Fruit fly (Drosophila melanogaster): ENCODE results near the gene CG31546.

The CG31546 gene

DNA sequence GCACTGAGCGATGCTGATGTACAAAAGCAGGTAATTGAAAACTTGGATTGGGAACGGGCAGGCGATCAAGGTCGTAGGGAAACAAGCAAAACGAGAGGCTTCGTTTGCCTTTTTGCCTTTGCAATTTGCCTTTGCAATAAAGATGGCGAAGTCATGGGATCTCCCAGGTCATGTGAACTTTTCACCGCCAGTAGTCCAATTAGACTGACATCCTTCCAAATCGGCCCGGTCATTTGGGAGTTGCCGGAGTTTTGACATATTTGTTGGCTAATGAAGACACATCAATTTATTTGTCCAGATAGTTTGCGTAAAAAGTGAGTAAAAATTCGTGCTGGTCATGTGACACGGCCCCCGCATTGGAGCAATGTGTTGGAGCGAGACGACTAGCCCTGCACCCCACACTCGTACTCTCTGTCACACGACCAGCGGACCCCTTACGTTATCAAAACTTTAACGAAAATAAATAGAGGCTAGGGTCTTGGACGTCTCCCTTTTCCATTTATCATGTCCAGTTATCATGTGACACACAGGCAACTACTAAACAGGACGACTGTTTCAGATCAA lies 43.3 kb downstream of the CG31546 start (continued):
- peak; percentile 67; the same call in 2 of the 3 replicates for TF ChIP-seq sr (GFP tag; IDR thresholded peaks at IDR 0.05)
- no peak for TF ChIP-seq pita (GFP tag; optimal IDR thresholded peaks at IDR 0.05)
- no peak for TF ChIP-seq fd3F (GFP tag; optimal IDR thresholded peaks at IDR 0.05)
- TF ChIP-seq grn (GFP tag; optimal IDR thresholded peaks at IDR 0.05), result no peak
- no peak for TF ChIP-seq Dp (GFP tag; optimal IDR thresholded peaks at IDR 0.05)
- TF ChIP-seq ftz-f1 (GFP tag; optimal IDR thresholded peaks at IDR 0.05), result peak; percentile 63
- TF ChIP-seq Hr39 (optimal IDR thresholded peaks at IDR 0.05), result no peak
- no peak for TF ChIP-seq CG4282 (GFP tag; optimal IDR thresholded peaks at IDR 0.05)
- TF ChIP-seq sd (tag; optimal IDR thresholded peaks at IDR 0.05), result no peak
- no peak for TF ChIP-seq CG43689 (GFP tag; IDR thresholded peaks at IDR 0.05)
- TF ChIP-seq CG2889 (GFP tag; IDR thresholded peaks at IDR 0.05), result no peak
- no peak for TF ChIP-seq crol (GFP tag; IDR thresholded peaks at IDR 0.05)
- peak; percentile 57 for TF ChIP-seq sug (tag; optimal IDR thresholded peaks at IDR 0.05)
- no peak for TF ChIP-seq CG11085 (GFP tag; IDR thresholded peaks at IDR 0.05)
- no peak for TF ChIP-seq Scr (GFP tag; IDR thresholded peaks at IDR 0.05; ENCODE audit: partially characterized antibody)
- TF ChIP-seq Fer1 (GFP tag; optimal IDR thresholded peaks at IDR 0.05), result no peak
- TF ChIP-seq CG3995 (GFP tag; optimal IDR thresholded peaks at IDR 0.05), result no peak
- no peak for TF ChIP-seq Gug (GFP tag; IDR thresholded peaks at IDR 0.05)
- TF ChIP-seq CG12744 (GFP tag; optimal IDR thresholded peaks at IDR 0.05), result no peak
- no peak for TF ChIP-seq Sin3A (optimal IDR thresholded peaks at IDR 0.05)
- TF ChIP-seq pho (GFP tag; optimal IDR thresholded peaks at IDR 0.05), result no peak
- TF ChIP-seq CG30431 (GFP tag; optimal IDR thresholded peaks at IDR 0.05), result no peak
- no peak for TF ChIP-seq trh (GFP tag; optimal IDR thresholded peaks at IDR 0.05)
- no peak for TF ChIP-seq wor (GFP tag; IDR thresholded peaks at IDR 0.05)
- TF ChIP-seq Oaz (GFP tag; IDR thresholded peaks at IDR 0.05), result no peak
- TF ChIP-seq stwl (tag; optimal IDR thresholded peaks at IDR 0.05), result no peak
- no peak for TF ChIP-seq CoRest (tag; optimal IDR thresholded peaks at IDR 0.05)
- TF ChIP-seq Sox102F (GFP tag; optimal IDR thresholded peaks at IDR 0.05), result no peak
- no peak for TF ChIP-seq ttk (GFP tag; IDR thresholded peaks at IDR 0.05)
- TF ChIP-seq Optix (GFP tag; IDR thresholded peaks at IDR 0.05), result no peak
- TF ChIP-seq CG3407 (GFP tag; optimal IDR thresholded peaks at IDR 0.05), result no peak
- no peak for TF ChIP-seq CrebB (tag; optimal IDR thresholded peaks at IDR 0.05)
- no peak for TF ChIP-seq sisA (GFP tag; IDR thresholded peaks at IDR 0.05)
- TF ChIP-seq CG10321 (GFP tag; IDR thresholded peaks at IDR 0.05), result peak; percentile 96
- peak; percentile 33; the same call in 1 of the 2 replicates for TF ChIP-seq amos (GFP tag; IDR thresholded peaks at IDR 0.05; ENCODE audit: partially characterized antibody)
- TF ChIP-seq inv (GFP tag; IDR thresholded peaks at IDR 0.05; ENCODE audit: partially characterized antibody), result no peak
- no peak for TF ChIP-seq CG7556 (GFP tag; optimal IDR thresholded peaks at IDR 0.05)
- TF ChIP-seq Gsc (GFP tag; IDR thresholded peaks at IDR 0.05), result no peak
- TF ChIP-seq HLH4C (GFP tag; IDR thresholded peaks at IDR 0.05; ENCODE audit: partially characterized antibody), result peak; percentile 45; the same call in 1 of the 3 replicates
- TF ChIP-seq Opbp (GFP tag; IDR thresholded peaks at IDR 0.05; ENCODE audit: partially characterized antibody), result no peak
- TF ChIP-seq CG34376 (GFP tag; optimal IDR thresholded peaks at IDR 0.05), result peak; percentile 5
- TF ChIP-seq CG8478 (optimal IDR thresholded peaks at IDR 0.05), result peak; percentile 17
- TF ChIP-seq ken (GFP tag; IDR thresholded peaks at IDR 0.05), result no peak
- TF ChIP-seq rib (GFP tag; IDR thresholded peaks at IDR 0.05), result no peak
- TF ChIP-seq HmgZ (tag; optimal IDR thresholded peaks at IDR 0.05), result peak; percentile 31
- TF ChIP-seq schlank (tag; optimal IDR thresholded peaks at IDR 0.05), result no peak
